Worm (Caenorhabditis elegans) whole organism, L4 larva: ENCODE measurements around the gene F38E11.6.

Source experiments
- D1046.2 ChIP-seq: fragments of 200-800 bp; sonication (Bioruptor generic); IDR thresholded peaks from 2 replicates; pipeline ENCODE4 v1.3.6; 2022; ENCODE audit warnings: missing genetic modification characterization, missing compliant biosample characterization
- F10B5.3 ChIP-seq: sonication (generic microtip); optimal IDR thresholded peaks from 2 replicates; lab custom pipeline; 2016; ENCODE audit warnings: mild to moderate bottlenecking, missing genetic modification characterization, missing compliant biosample characterization
- F26F4.8 ChIP-seq: fragments of 200-800 bp; sonication (Bioruptor generic); conservative IDR thresholded peaks from 2 replicates; pipeline ENCODE4 v1.3.6; 2022; ENCODE audit warnings: missing genetic modification characterization, missing compliant biosample characterization
- F44E2.7 ChIP-seq: fragments of 200-800 bp; sonication (Bioruptor generic); IDR thresholded peaks from 2 replicates; pipeline ENCODE4 v2.1.2; 2022; ENCODE audit warnings: missing genetic modification characterization, missing compliant biosample characterization
- F49E8.2 ChIP-seq: sonication (generic microtip); optimal IDR thresholded peaks from 2 replicates; lab custom pipeline; 2016; ENCODE audit warnings: missing compliant biosample characterization, mild to moderate bottlenecking, missing genetic modification characterization, borderline replicate concordance
- ZK337.2 ChIP-seq: fragments of 200-800 bp; sonication (Bioruptor generic); IDR thresholded peaks from 2 replicates; pipeline ENCODE4 v1.3.6; 2022; ENCODE audit warnings: missing genetic modification reagents, missing genetic modification characterization, missing compliant biosample characterization
- aly-2 ChIP-seq: sonication (generic microtip); optimal IDR thresholded peaks from 2 replicates; lab custom pipeline; 2018; ENCODE audit warnings: missing biosample characterization, missing genetic modification characterization
- ama-1 ChIP-seq: fragments of 150-350 bp; optimal IDR thresholded peaks from 2 replicates; lab custom pipeline; 2014; ENCODE audit warnings: inconsistent platforms, mixed read lengths
- arid-1 ChIP-seq: fragments of 200-800 bp; sonication (Bioruptor generic); conservative IDR thresholded peaks from 2 replicates; pipeline ENCODE4 v1.3.6; 2022; ENCODE audit warnings: missing genetic modification reagents, missing genetic modification characterization, missing compliant biosample characterization
- ceh-28 ChIP-seq: fragments of 150-350 bp; optimal IDR thresholded peaks from 2 replicates; lab custom pipeline; 2014; ENCODE audit warnings: missing biosample characterization, missing genetic modification reagents, missing genetic modification characterization
- ceh-62 ChIP-seq: sonication (generic microtip); optimal IDR thresholded peaks from 2 replicates; lab custom pipeline; 2017; ENCODE audit warnings: missing biosample characterization, missing genetic modification characterization
- daf-8 ChIP-seq: fragments of 200-800 bp; sonication (Bioruptor generic); IDR thresholded peaks from 2 replicates; pipeline ENCODE4 v1.3.6; 2022; ENCODE audit warnings: missing genetic modification characterization, missing compliant biosample characterization
- dmd-9 ChIP-seq: fragments of 200-800 bp; sonication (Bioruptor generic); IDR thresholded peaks from 2 replicates; pipeline ENCODE4 v1.3.6; 2022; ENCODE audit warnings: missing genetic modification reagents, missing genetic modification characterization, missing compliant biosample characterization
- egl-27 ChIP-seq: sonication (generic microtip); optimal IDR thresholded peaks from 3 replicates; lab custom pipeline; 2017; ENCODE audit warnings: missing biosample characterization, missing genetic modification reagents, missing genetic modification characterization
- fkh-10 ChIP-seq: fragments of 150-350 bp; optimal IDR thresholded peaks from 2 replicates; lab custom pipeline; 2014; ENCODE audit warnings: missing biosample characterization, missing genetic modification reagents, missing genetic modification characterization
- gei-8 ChIP-seq: fragments of 200-800 bp; sonication (Bioruptor generic); optimal IDR thresholded peaks from 2 replicates; lab custom pipeline; 2018; ENCODE audit warnings: mild to moderate bottlenecking, missing genetic modification characterization, missing compliant biosample characterization
- hlh-11 ChIP-seq: fragments of 200-800 bp; sonication (Bioruptor generic); optimal IDR thresholded peaks from 2 replicates; lab custom pipeline; 2018; ENCODE audit warnings: mild to moderate bottlenecking, missing genetic modification characterization, missing compliant biosample characterization
- jun-1 ChIP-seq: fragments of 150-350 bp; optimal IDR thresholded peaks from 2 replicates; lab custom pipeline; 2014; ENCODE audit warnings: missing biosample characterization, missing genetic modification reagents, missing genetic modification characterization
- lin-1 ChIP-seq: fragments of 200-800 bp; sonication (Bioruptor generic); IDR thresholded peaks from 2 replicates; pipeline ENCODE4 v1.3.6; 2022; ENCODE audit warnings: missing genetic modification reagents, missing genetic modification characterization, missing compliant biosample characterization
- lin-15B ChIP-seq: fragments of 150-350 bp; sonication (generic microtip); optimal IDR thresholded peaks from 3 replicates; lab custom pipeline; 2014; ENCODE audit warnings: missing biosample characterization, missing genetic modification characterization
- lin-29 ChIP-seq: fragments of 200-800 bp; sonication (Bioruptor generic); IDR thresholded peaks from 2 replicates; pipeline ENCODE4 v1.3.6; 2022; ENCODE audit warnings: missing genetic modification reagents, missing genetic modification characterization, missing compliant biosample characterization
- lin-38 ChIP-seq: fragments of 200-800 bp; sonication (Bioruptor generic); IDR thresholded peaks from 2 replicates; pipeline ENCODE4 v1.3.6; 2022; ENCODE audit warnings: missing genetic modification reagents, missing genetic modification characterization, missing compliant biosample characterization
- lin-39 ChIP-seq: fragments of 150-350 bp; optimal IDR thresholded peaks from 2 replicates; lab custom pipeline; 2014; ENCODE audit warnings: missing biosample characterization, missing genetic modification reagents, missing genetic modification characterization
- lir-3 ChIP-seq: sonication (generic microtip); optimal IDR thresholded peaks from 2 replicates; lab custom pipeline; 2016; ENCODE audit warnings: mild to moderate bottlenecking, missing genetic modification characterization, missing compliant biosample characterization
- lsy-2 ChIP-seq, 2 experiments: fragments of 150-350 bp in 1 of 2; sonication (generic microtip) in 1 of 2; optimal IDR thresholded peaks; 2 replicates each; lab custom pipeline; 2014 to 2017; ENCODE audit warnings: missing biosample characterization in 2 of 2, missing genetic modification characterization in 2 of 2
- madf-5 ChIP-seq, 2 experiments: fragments of 200-800 bp; sonication (Bioruptor generic); IDR thresholded peaks; 2 replicates each; pipeline ENCODE4 v1.3.6; 2022; ENCODE audit warnings: missing compliant biosample characterization in 2 of 2, missing genetic modification characterization in 2 of 2
- madf-9 ChIP-seq: fragments of 200-800 bp; sonication (Bioruptor generic); conservative IDR thresholded peaks from 2 replicates; pipeline ENCODE4 v1.3.6; 2022; ENCODE audit warnings: missing genetic modification reagents, missing genetic modification characterization, missing compliant biosample characterization
- mdl-1 ChIP-seq, 2 experiments: fragments of 150-350 bp in 1 of 2; sonication (generic microtip) in 1 of 2; optimal IDR thresholded peaks; 2 replicates each; lab custom pipeline; 2014 to 2017; ENCODE audit warnings: missing biosample characterization in 2 of 2, missing genetic modification characterization in 2 of 2
- mes-2 ChIP-seq: sonication (generic microtip); optimal IDR thresholded peaks from 2 replicates; lab custom pipeline; 2016; ENCODE audit warnings: missing genotype, mild to moderate bottlenecking, missing genetic modification characterization, missing compliant biosample characterization; ENCODE audit not compliant: poor library complexity, severe bottlenecking
- mxl-3 ChIP-seq: fragments of 200-800 bp; sonication (Bioruptor generic); optimal IDR thresholded peaks from 2 replicates; lab custom pipeline; 2018; ENCODE audit warnings: mild to moderate bottlenecking, missing genetic modification characterization, missing compliant biosample characterization
- nhr-10 ChIP-seq: fragments of 150-350 bp; optimal IDR thresholded peaks from 2 replicates; lab custom pipeline; 2014; ENCODE audit warnings: missing biosample characterization, missing genetic modification characterization
- nhr-102 ChIP-seq: sonication (generic microtip); optimal IDR thresholded peaks from 2 replicates; lab custom pipeline; 2016; ENCODE audit warnings: mild to moderate bottlenecking, missing genetic modification characterization, moderate library complexity, missing compliant biosample characterization
- nhr-111 ChIP-seq: fragments of 200-800 bp; sonication (Bioruptor generic); optimal IDR thresholded peaks from 2 replicates; lab custom pipeline; 2018; ENCODE audit warnings: mild to moderate bottlenecking, missing genetic modification characterization, missing compliant biosample characterization
- nhr-25 ChIP-seq: sonication (generic microtip); optimal IDR thresholded peaks from 2 replicates; lab custom pipeline; 2017; ENCODE audit warnings: missing genetic modification characterization, mild to moderate bottlenecking, missing compliant biosample characterization, antibody characterized with exemption, moderate library complexity, borderline replicate concordance; ENCODE audit not compliant: insufficient read depth
- nhr-28 ChIP-seq: fragments of 150-350 bp; optimal IDR thresholded peaks from 2 replicates; lab custom pipeline; 2014; ENCODE audit warnings: missing biosample characterization, missing genetic modification characterization
- nhr-41 ChIP-seq: fragments of 200-800 bp; sonication (Bioruptor generic); IDR thresholded peaks from 2 replicates; pipeline ENCODE4 v1.3.6; 2022; ENCODE audit warnings: missing genetic modification reagents, missing genetic modification characterization, missing compliant biosample characterization
- nhr-48 ChIP-seq: sonication (generic microtip); optimal IDR thresholded peaks from 2 replicates; lab custom pipeline; 2016; ENCODE audit warnings: mild to moderate bottlenecking, missing genetic modification characterization, missing compliant biosample characterization
- nhr-76 ChIP-seq: fragments of 150-350 bp; optimal IDR thresholded peaks from 2 replicates; lab custom pipeline; 2014; ENCODE audit warnings: missing biosample characterization, missing genetic modification characterization
- nhr-77 ChIP-seq: fragments of 150-350 bp; optimal IDR thresholded peaks from 2 replicates; lab custom pipeline; 2014; ENCODE audit warnings: missing biosample characterization, missing genetic modification characterization
- pqm-1 ChIP-seq: sonication (generic microtip); optimal IDR thresholded peaks from 2 replicates; lab custom pipeline; 2017; ENCODE audit warnings: missing biosample characterization, missing genetic modification characterization
- rbr-2 ChIP-seq: sonication (generic microtip); optimal IDR thresholded peaks from 2 replicates; lab custom pipeline; 2016; ENCODE audit warnings: missing genotype, missing genetic modification characterization, missing compliant biosample characterization
- saeg-2 ChIP-seq: fragments of 200-800 bp; sonication (Bioruptor generic); IDR thresholded peaks from 2 replicates; pipeline ENCODE4 v1.3.6; 2022; ENCODE audit warnings: missing genetic modification reagents, missing genetic modification characterization, missing compliant biosample characterization
- sdz-12 ChIP-seq: fragments of 200-800 bp; sonication (Bioruptor generic); optimal IDR thresholded peaks from 2 replicates; lab custom pipeline; 2018; ENCODE audit warnings: mild to moderate bottlenecking, missing genetic modification characterization, missing compliant biosample characterization
- snpc-4 ChIP-seq: fragments of 150-350 bp; optimal IDR thresholded peaks from 2 replicates; lab custom pipeline; 2014; ENCODE audit warnings: missing biosample characterization, missing genetic modification characterization
- spr-1 ChIP-seq: sonication (generic microtip); optimal IDR thresholded peaks from 2 replicates; lab custom pipeline; 2016; ENCODE audit warnings: mild to moderate bottlenecking, missing genetic modification characterization, missing compliant biosample characterization
- spr-3 ChIP-seq: fragments of 200-800 bp; sonication (Bioruptor generic); optimal IDR thresholded peaks from 2 replicates; lab custom pipeline; 2018; ENCODE audit warnings: mild to moderate bottlenecking, missing genetic modification characterization, missing compliant biosample characterization
- tag-97 ChIP-seq: fragments of 200-800 bp; sonication (Bioruptor generic); IDR thresholded peaks from 2 replicates; pipeline ENCODE4 v1.3.6; 2022; ENCODE audit warnings: missing genetic modification characterization, missing compliant biosample characterization
- vab-7 ChIP-seq: fragments of 200-800 bp; sonication (Bioruptor generic); IDR thresholded peaks from 2 replicates; pipeline ENCODE4 v1.3.6; 2022; ENCODE audit warnings: missing genetic modification reagents, missing genetic modification characterization, missing compliant biosample characterization
- zag-1 ChIP-seq: fragments of 150-350 bp; optimal IDR thresholded peaks from 2 replicates; lab custom pipeline; 2014; ENCODE audit warnings: missing biosample characterization, missing genetic modification characterization
- zip-11 ChIP-seq: fragments of 200-800 bp; sonication (Bioruptor generic); IDR thresholded peaks from 2 replicates; pipeline ENCODE4 v1.3.6; 2022; ENCODE audit warnings: missing genetic modification characterization, missing compliant biosample characterization
- ztf-11 ChIP-seq: fragments of 150-350 bp; optimal IDR thresholded peaks from 2 replicates; lab custom pipeline; 2014; ENCODE audit warnings: missing biosample characterization, missing genetic modification characterization
- ztf-7 ChIP-seq: fragments of 150-350 bp; optimal IDR thresholded peaks from 2 replicates; lab custom pipeline; 2014; ENCODE audit warnings: missing biosample characterization, missing genetic modification characterization

Gene F38E11.6

ce11 chrIV:9438753-9439152 lies 28.6 kb downstream of the F38E11.6 start (continued):
- TF ChIP-seq D1046.2 (GFP tag; lab: Robert Waterston, UW): no peak
- no peak for TF ChIP-seq mxl-3 (GFP tag; lab: Kevin White, UChicago)
- 0 out of 2 replicates have a peak, but pooled peaks have one; percentile 33 for TF ChIP-seq lin-1
- TF ChIP-seq gei-8 (GFP tag; lab: Kevin White, UChicago): peak; percentile 11
- peak; percentile 3 for TF ChIP-seq nhr-10 (tag; lab: Kevin White, UChicago)
- TF ChIP-seq saeg-2 (GFP tag; lab: Robert Waterston, UW): no peak
- no peak for TF ChIP-seq F10B5.3 (tag; lab: Kevin White, UChicago)
- TF ChIP-seq lin-15B: no peak
- TF ChIP-seq madf-5 (GFP tag; IDR thresholded peaks at IDR 0.05; lab: Robert Waterston, UW): peak in 1 of 2 experiments; percentile 23; a peak in 1 of 4 replicates
- TF ChIP-seq nhr-25: peak; percentile 2
- no peak for TF ChIP-seq fkh-10
- no peak for TF ChIP-seq dmd-9 (GFP tag; lab: Robert Waterston, UW)
- TF ChIP-seq nhr-76 (tag; lab: Kevin White, UChicago): no peak
- TF ChIP-seq ZK337.2 (GFP tag; lab: Robert Waterston, UW): no peak
- TF ChIP-seq nhr-111 (GFP tag; lab: Kevin White, UChicago): no peak
- 0 out of 2 replicates have a peak, but pooled peaks have one; percentile 11 for TF ChIP-seq vab-7 (GFP tag; lab: Robert Waterston, UW)
- TF ChIP-seq nhr-48: no peak
- TF ChIP-seq spr-3 (GFP tag; lab: Kevin White, UChicago): peak; percentile 24
- peak; percentile 82 for TF ChIP-seq ama-1 (lab: Kevin White, UChicago)
- no peak; the same call in 1 of the 2 replicates for TF ChIP-seq arid-1 (GFP tag; lab: Robert Waterston, UW)
- no peak; the same call in 1 of the 2 replicates for TF ChIP-seq madf-9
- TF ChIP-seq nhr-28 (tag; lab: Kevin White, UChicago): no peak
- no peak for TF ChIP-seq ceh-28 (tag; lab: Kevin White, UChicago)
- no peak for TF ChIP-seq lin-39 (tag; lab: Kevin White, UChicago)
- no peak for TF ChIP-seq F26F4.8 (GFP tag; lab: Robert Waterston, UW)
- TF ChIP-seq hlh-11 (tag; lab: Kevin White, UChicago): no peak
- TF ChIP-seq zip-11 (GFP tag; lab: Robert Waterston, UW): no peak
- peak; percentile 69 for TF ChIP-seq lin-38
- no peak for TF ChIP-seq mdl-1 (tag; optimal IDR thresholded peaks at IDR 0.05; lab: Kevin White, UChicago)
- no peak for TF ChIP-seq spr-1
- no peak for TF ChIP-seq nhr-41 (GFP tag; lab: Robert Waterston, UW)
- TF ChIP-seq aly-2 (tag; lab: Kevin White, UChicago): no peak
- no peak for TF ChIP-seq ceh-62 (tag; lab: Kevin White, UChicago)
- TF ChIP-seq F49E8.2 (tag; lab: Kevin White, UChicago): no peak
- no peak for TF ChIP-seq lir-3 (tag; lab: Kevin White, UChicago)
- TF ChIP-seq nhr-77 (tag; lab: Kevin White, UChicago): peak; percentile 20
- no peak for TF ChIP-seq sdz-12 (GFP tag; lab: Kevin White, UChicago)
- no peak for TF ChIP-seq ztf-7 (tag; lab: Kevin White, UChicago)
- no peak for TF ChIP-seq mes-2 (tag; lab: Kevin White, UChicago)
- no peak for TF ChIP-seq snpc-4 (tag; lab: Kevin White, UChicago)
- no peak for TF ChIP-seq nhr-102 (tag; lab: Kevin White, UChicago)
- no peak for TF ChIP-seq tag-97 (GFP tag; lab: Robert Waterston, UW)
- TF ChIP-seq pqm-1 (tag; lab: Kevin White, UChicago): no peak
- TF ChIP-seq lsy-2 (tag; optimal IDR thresholded peaks at IDR 0.05; lab: Kevin White, UChicago): peak in 1 of 2 experiments; percentile 48
- TF ChIP-seq egl-27 (tag; lab: Kevin White, UChicago): no peak
- TF ChIP-seq lin-29 (GFP tag; lab: Robert Waterston, UW): no peak
- no peak for TF ChIP-seq ztf-11
- TF ChIP-seq F44E2.7 (GFP tag; lab: Robert Waterston, UW): no peak
- TF ChIP-seq zag-1 (tag; lab: Kevin White, UChicago): no peak
- no peak for TF ChIP-seq jun-1 (tag; lab: Kevin White, UChicago)
- TF ChIP-seq daf-8: no peak
- no peak for TF ChIP-seq rbr-2
